Fruit fly (Drosophila melanogaster): ENCODE results near the gene Srp72.

Gene Srp72

DNA sequence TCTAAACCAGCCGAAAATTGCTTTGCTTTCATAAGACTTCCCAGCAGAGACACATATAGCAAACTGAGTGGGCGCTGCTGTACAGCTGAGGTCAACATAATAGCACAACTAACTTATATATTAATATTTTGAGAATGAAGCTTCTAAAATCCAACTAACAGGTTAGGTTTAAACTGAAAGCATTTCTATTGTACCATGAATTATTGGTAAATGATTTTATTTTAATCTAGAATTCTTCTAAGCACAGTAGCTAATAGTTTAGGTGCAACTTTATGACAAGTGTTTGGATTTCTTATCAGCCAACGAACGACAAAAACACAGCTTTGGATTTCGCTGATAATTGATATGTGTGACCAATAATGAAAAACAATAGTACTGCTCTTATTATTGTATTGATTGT, 33.5 kb upstream of the Srp72 start (continued):
- TF ChIP-seq CG13624 (GFP tag; optimal IDR thresholded peaks at IDR 0.05), result peak; percentile 43
- no peak for TF ChIP-seq run (tag; optimal IDR thresholded peaks at IDR 0.05)
- TF ChIP-seq scrt (GFP tag; optimal IDR thresholded peaks at IDR 0.05), result peak; percentile 70
- TF ChIP-seq CG8281 (tag; optimal IDR thresholded peaks at IDR 0.05), result peak; percentile 12
- no peak for TF ChIP-seq trh (GFP tag; optimal IDR thresholded peaks at IDR 0.05)
- TF ChIP-seq CG1792 (GFP tag; optimal IDR thresholded peaks at IDR 0.05), result peak; percentile 7
- peak; percentile 69 for TF ChIP-seq D19A (tag; optimal IDR thresholded peaks at IDR 0.05)
- TF ChIP-seq Dll (GFP tag; IDR thresholded peaks at IDR 0.05; ENCODE audit: partially characterized antibody), result no peak
- TF ChIP-seq tgo (GFP tag; IDR thresholded peaks at IDR 0.05), result peak; percentile 74
- TF ChIP-seq Stat92E (GFP tag; optimal IDR thresholded peaks at IDR 0.05), result peak in 1 of 3 experiments; percentile 22
- peak; percentile 60 for TF ChIP-seq Aef1 (GFP tag; IDR thresholded peaks at IDR 0.05)
- TF ChIP-seq CG2120 (GFP tag; optimal IDR thresholded peaks at IDR 0.05), result no peak
- TF ChIP-seq pita (GFP tag; optimal IDR thresholded peaks at IDR 0.05), result no peak
- no peak for TF ChIP-seq Dad (GFP tag; optimal IDR thresholded peaks at IDR 0.05)
- TF ChIP-seq ems (GFP tag; optimal IDR thresholded peaks at IDR 0.05), result peak; percentile 57
- TF ChIP-seq CG10274 (GFP tag; optimal IDR thresholded peaks at IDR 0.05), result peak; percentile 25
- no peak for TF ChIP-seq sima (GFP tag; optimal IDR thresholded peaks at IDR 0.05)
- no peak; the same call in 2 of the 3 replicates for TF ChIP-seq B-H1 (GFP tag; IDR thresholded peaks at IDR 0.05)
- TF ChIP-seq CG4404 (GFP tag; IDR thresholded peaks at IDR 0.05), result no peak
- TF ChIP-seq Fer1 (GFP tag; optimal IDR thresholded peaks at IDR 0.05), result peak; percentile 74
- no peak for TF ChIP-seq ash1 (GFP tag; optimal IDR thresholded peaks at IDR 0.05)
- TF ChIP-seq Hey (tag; optimal IDR thresholded peaks at IDR 0.05), result no peak
- peak; percentile 73 for TF ChIP-seq dysf (GFP tag; IDR thresholded peaks at IDR 0.05)
- TF ChIP-seq Gug (GFP tag; IDR thresholded peaks at IDR 0.05), result no peak
- TF ChIP-seq H15 (GFP tag; IDR thresholded peaks at IDR 0.05), result no peak; the same call in 2 of the 3 replicates
- TF ChIP-seq sug (tag; optimal IDR thresholded peaks at IDR 0.05), result peak; percentile 85
- peak; percentile 47; the same call in 1 of the 3 replicates for TF ChIP-seq CG11560 (tag; IDR thresholded peaks at IDR 0.05)
- TF ChIP-seq B-H2 (GFP tag; optimal IDR thresholded peaks at IDR 0.05), result no peak
- TF ChIP-seq chm (GFP tag; IDR thresholded peaks at IDR 0.05), result peak; percentile 76; the same call in 1 of the 2 replicates
- TF ChIP-seq Camta (GFP tag; optimal IDR thresholded peaks at IDR 0.05), result no peak
- TF ChIP-seq Six4 (GFP tag; optimal IDR thresholded peaks at IDR 0.05), result no peak
- TF ChIP-seq eve (GFP tag; optimal IDR thresholded peaks at IDR 0.05), result no peak
- peak; percentile 51 for TF ChIP-seq CG10979 (tag; optimal IDR thresholded peaks at IDR 0.05)
- TF ChIP-seq bigmax (GFP tag; optimal IDR thresholded peaks at IDR 0.05), result no peak
- no peak for TF ChIP-seq chif (GFP tag; optimal IDR thresholded peaks at IDR 0.05)
- no peak for TF ChIP-seq repo (GFP tag; optimal IDR thresholded peaks at IDR 0.05)
- TF ChIP-seq CG8388 (GFP tag; optimal IDR thresholded peaks at IDR 0.05), result peak; percentile 15
- no peak for TF ChIP-seq pan (optimal IDR thresholded peaks at IDR 0.05)
- peak in 1 of 2 experiments; percentile 76 for TF ChIP-seq pan (GFP tag; optimal IDR thresholded peaks at IDR 0.05 in 1 of 2, IDR thresholded peaks at IDR 0.05 in 1 of 2)
- TF ChIP-seq cwo (GFP tag; optimal IDR thresholded peaks at IDR 0.05), result peak; percentile 79
- no peak for TF ChIP-seq fd3F (GFP tag; optimal IDR thresholded peaks at IDR 0.05)
- TF ChIP-seq Ada2b (GFP tag; IDR thresholded peaks at IDR 0.05), result peak; percentile 72
- TF ChIP-seq slou (GFP tag; optimal IDR thresholded peaks at IDR 0.05), result peak; percentile 14
- TF ChIP-seq hb (GFP tag; IDR thresholded peaks at IDR 0.05; ENCODE audit: partially characterized antibody), result no peak
- TF ChIP-seq CTCF (GFP tag; optimal IDR thresholded peaks at IDR 0.05), result no peak
- no peak for TF ChIP-seq btn (GFP tag; optimal IDR thresholded peaks at IDR 0.05)
- no peak for TF ChIP-seq vnd (GFP tag; IDR thresholded peaks at IDR 0.05; ENCODE audit: partially characterized antibody)
- 0 out of 3 replicates have a peak, but pooled peaks have one; percentile 33 for TF ChIP-seq ase (GFP tag; IDR thresholded peaks at IDR 0.05)
- TF ChIP-seq cg (GFP tag; optimal IDR thresholded peaks at IDR 0.05), result no peak
- peak; percentile 69; the same call in 2 of the 3 replicates for TF ChIP-seq Dbx (GFP tag; IDR thresholded peaks at IDR 0.05)
- no peak for TF ChIP-seq Scr (GFP tag; IDR thresholded peaks at IDR 0.05; ENCODE audit: partially characterized antibody)
- TF ChIP-seq Hsf (GFP tag; optimal IDR thresholded peaks at IDR 0.05), result no peak
